Worm (Caenorhabditis elegans) whole organism, L4 larva: ENCODE data around the gene serp-1.2.

ENCODE experiments used
- F44E2.7 ChIP-seq: fragments of 200-800 bp; sonication (Bioruptor generic); IDR thresholded peaks from 2 replicates; pipeline ENCODE4 v2.1.2; 2022; ENCODE audit warnings: missing genetic modification characterization, missing compliant biosample characterization
- R02D3.7 ChIP-seq: fragments of 150-350 bp; sonication (generic microtip); optimal IDR thresholded peaks from 3 replicates; lab custom pipeline; 2014; ENCODE audit warnings: missing biosample characterization, missing genetic modification characterization
- Y5F2A.4 ChIP-seq: fragments of 200-800 bp; sonication (Bioruptor generic); optimal IDR thresholded peaks from 2 replicates; lab custom pipeline; 2018; ENCODE audit warnings: mild to moderate bottlenecking, missing genetic modification characterization, missing compliant biosample characterization
- ZK546.5 ChIP-seq, 2 experiments: sonication (generic microtip); optimal IDR thresholded peaks; 2 replicates each; lab custom pipeline; 2017; ENCODE audit warnings: missing biosample characterization in 2 of 2, missing genetic modification characterization in 2 of 2
- aly-2 ChIP-seq: sonication (generic microtip); optimal IDR thresholded peaks from 2 replicates; lab custom pipeline; 2018; ENCODE audit warnings: missing biosample characterization, missing genetic modification characterization
- ama-1 ChIP-seq: fragments of 150-350 bp; optimal IDR thresholded peaks from 2 replicates; lab custom pipeline; 2014; ENCODE audit warnings: inconsistent platforms, mixed read lengths
- attf-4 ChIP-seq: sonication (generic microtip); optimal IDR thresholded peaks from 3 replicates; lab custom pipeline; 2017; ENCODE audit warnings: missing biosample characterization, missing genetic modification characterization
- ceh-20 ChIP-seq: fragments of 200-800 bp; sonication (Bioruptor generic); IDR thresholded peaks from 2 replicates; pipeline ENCODE4 v1.3.6; 2022; ENCODE audit warnings: missing genetic modification reagents, missing genetic modification characterization, missing compliant biosample characterization
- ceh-28 ChIP-seq: fragments of 150-350 bp; optimal IDR thresholded peaks from 2 replicates; lab custom pipeline; 2014; ENCODE audit warnings: missing biosample characterization, missing genetic modification reagents, missing genetic modification characterization
- daf-12 ChIP-seq: fragments of 150-350 bp; optimal IDR thresholded peaks from 2 replicates; lab custom pipeline; 2014; ENCODE audit warnings: missing biosample characterization, missing genetic modification reagents, missing genetic modification characterization
- daf-8 ChIP-seq: fragments of 200-800 bp; sonication (Bioruptor generic); IDR thresholded peaks from 2 replicates; pipeline ENCODE4 v1.3.6; 2022; ENCODE audit warnings: missing genetic modification characterization, missing compliant biosample characterization
- dve-1 ChIP-seq: sonication (generic microtip); optimal IDR thresholded peaks from 2 replicates; lab custom pipeline; 2017; ENCODE audit warnings: antibody characterized with exemption, mild to moderate bottlenecking, missing genetic modification characterization, missing compliant biosample characterization; ENCODE audit not compliant: insufficient read depth
- jun-1 ChIP-seq: fragments of 150-350 bp; optimal IDR thresholded peaks from 2 replicates; lab custom pipeline; 2014; ENCODE audit warnings: missing biosample characterization, missing genetic modification reagents, missing genetic modification characterization
- lin-29 ChIP-seq: fragments of 200-800 bp; sonication (Bioruptor generic); IDR thresholded peaks from 2 replicates; pipeline ENCODE4 v1.3.6; 2022; ENCODE audit warnings: missing genetic modification reagents, missing genetic modification characterization, missing compliant biosample characterization
- lin-38 ChIP-seq: fragments of 200-800 bp; sonication (Bioruptor generic); IDR thresholded peaks from 2 replicates; pipeline ENCODE4 v1.3.6; 2022; ENCODE audit warnings: missing genetic modification reagents, missing genetic modification characterization, missing compliant biosample characterization
- madf-5 ChIP-seq, 2 experiments: fragments of 200-800 bp; sonication (Bioruptor generic); IDR thresholded peaks; 2 replicates each; pipeline ENCODE4 v1.3.6; 2022; ENCODE audit warnings: missing compliant biosample characterization in 2 of 2, missing genetic modification characterization in 2 of 2
- mdt-29 ChIP-seq: fragments of 200-800 bp; sonication (Bioruptor generic); IDR thresholded peaks from 2 replicates; pipeline ENCODE4 v1.3.6; 2022; ENCODE audit warnings: missing genetic modification reagents, missing genetic modification characterization, missing compliant biosample characterization
- mep-1 ChIP-seq: fragments of 150-350 bp; sonication (generic microtip); optimal IDR thresholded peaks from 3 replicates; lab custom pipeline; 2014; ENCODE audit warnings: missing biosample characterization, missing genetic modification characterization
- nhr-10 ChIP-seq: fragments of 150-350 bp; optimal IDR thresholded peaks from 2 replicates; lab custom pipeline; 2014; ENCODE audit warnings: missing biosample characterization, missing genetic modification characterization
- nhr-237 ChIP-seq: sonication (generic microtip); optimal IDR thresholded peaks from 2 replicates; lab custom pipeline; 2017; ENCODE audit warnings: missing biosample characterization, missing genetic modification characterization
- nhr-25 ChIP-seq: sonication (generic microtip); optimal IDR thresholded peaks from 2 replicates; lab custom pipeline; 2017; ENCODE audit warnings: missing genetic modification characterization, mild to moderate bottlenecking, missing compliant biosample characterization, antibody characterized with exemption, moderate library complexity, borderline replicate concordance; ENCODE audit not compliant: insufficient read depth
- nhr-28 ChIP-seq: fragments of 150-350 bp; optimal IDR thresholded peaks from 2 replicates; lab custom pipeline; 2014; ENCODE audit warnings: missing biosample characterization, missing genetic modification characterization
- nhr-41 ChIP-seq: fragments of 200-800 bp; sonication (Bioruptor generic); IDR thresholded peaks from 2 replicates; pipeline ENCODE4 v1.3.6; 2022; ENCODE audit warnings: missing genetic modification reagents, missing genetic modification characterization, missing compliant biosample characterization
- nhr-42 ChIP-seq: fragments of 200-800 bp; sonication (Bioruptor generic); IDR thresholded peaks from 2 replicates; pipeline ENCODE4 v1.3.6; 2022; ENCODE audit warnings: missing genetic modification characterization, missing compliant biosample characterization
- nhr-6 ChIP-seq: fragments of 150-350 bp; optimal IDR thresholded peaks from 2 replicates; lab custom pipeline; 2014; ENCODE audit warnings: missing biosample characterization, missing genetic modification characterization
- rbr-2 ChIP-seq: sonication (generic microtip); optimal IDR thresholded peaks from 2 replicates; lab custom pipeline; 2016; ENCODE audit warnings: missing genotype, missing genetic modification characterization, missing compliant biosample characterization
- saeg-2 ChIP-seq: fragments of 200-800 bp; sonication (Bioruptor generic); IDR thresholded peaks from 2 replicates; pipeline ENCODE4 v1.3.6; 2022; ENCODE audit warnings: missing genetic modification reagents, missing genetic modification characterization, missing compliant biosample characterization
- snpc-4 ChIP-seq: fragments of 150-350 bp; optimal IDR thresholded peaks from 2 replicates; lab custom pipeline; 2014; ENCODE audit warnings: missing biosample characterization, missing genetic modification characterization
- unc-62 ChIP-seq, 3 experiments: fragments of 150-350 bp in 1 of 3; sonication (generic microtip); optimal IDR thresholded peaks in 2 of 3; peaks in 1 of 3; 1 replicate in 1 of 3; 2 replicates in 2 of 3; lab custom pipeline; 2014 to 2017; ENCODE audit warnings: missing biosample characterization in 3 of 3, missing genetic modification characterization in 3 of 3, missing genetic modification reagents in 3 of 3, missing genotype in 1 of 3
- zag-1 ChIP-seq: fragments of 150-350 bp; optimal IDR thresholded peaks from 2 replicates; lab custom pipeline; 2014; ENCODE audit warnings: missing biosample characterization, missing genetic modification characterization
- zfp-3 ChIP-seq: fragments of 200-800 bp; sonication (Bioruptor generic); conservative IDR thresholded peaks from 2 replicates; pipeline ENCODE4 v1.3.6; 2022; ENCODE audit warnings: missing genetic modification reagents, missing genetic modification characterization, missing compliant biosample characterization
- zip-11 ChIP-seq: fragments of 200-800 bp; sonication (Bioruptor generic); IDR thresholded peaks from 2 replicates; pipeline ENCODE4 v1.3.6; 2022; ENCODE audit warnings: missing genetic modification characterization, missing compliant biosample characterization
- ztf-11 ChIP-seq: fragments of 150-350 bp; optimal IDR thresholded peaks from 2 replicates; lab custom pipeline; 2014; ENCODE audit warnings: missing biosample characterization, missing genetic modification characterization
- ztf-7 ChIP-seq: fragments of 150-350 bp; optimal IDR thresholded peaks from 2 replicates; lab custom pipeline; 2014; ENCODE audit warnings: missing biosample characterization, missing genetic modification characterization

The serp-1.2 gene

DNA sequence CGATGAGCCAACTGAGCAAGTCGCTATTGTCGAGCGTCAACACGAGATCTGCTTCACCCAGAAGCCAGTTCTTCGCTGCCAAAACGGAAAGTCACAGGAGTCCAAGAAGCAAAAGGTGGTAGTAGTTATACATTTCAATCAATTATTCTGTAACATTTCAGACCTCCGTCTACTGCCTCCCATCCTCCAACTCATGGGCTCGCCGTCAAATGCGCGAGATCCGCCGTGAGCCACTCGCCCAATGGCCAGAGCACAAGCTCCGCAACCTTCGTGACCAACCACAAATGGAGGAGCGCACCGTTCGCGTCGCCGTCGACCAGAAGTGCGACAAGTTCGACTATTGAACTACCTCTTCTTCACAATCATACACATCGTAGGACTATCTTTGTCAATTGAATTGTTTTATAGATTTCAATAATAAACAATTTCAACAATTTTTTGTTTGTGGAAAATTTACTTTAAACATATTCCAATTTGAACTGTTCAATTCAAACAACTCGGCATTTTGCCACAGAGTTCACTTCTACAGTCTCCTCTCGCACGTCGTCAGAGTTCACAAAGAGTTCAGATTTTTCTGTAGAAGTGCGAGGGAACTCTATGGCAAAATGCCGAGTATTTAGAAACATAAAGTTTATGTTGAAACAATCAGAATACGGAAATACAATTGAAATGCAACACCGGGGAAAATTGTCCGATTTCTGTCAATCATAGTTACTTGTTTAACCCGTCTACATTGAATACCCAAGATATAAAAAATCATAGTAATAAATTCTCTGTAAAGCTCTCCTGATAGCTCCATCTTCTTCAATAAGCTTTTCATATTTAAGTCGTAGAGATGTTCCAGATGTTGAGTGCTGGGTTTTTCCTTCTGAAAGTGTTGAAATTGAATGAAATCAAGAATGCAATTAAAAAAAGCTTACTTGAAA lies 40.8 kb downstream of the serp-1.2 start (continued):
- TF ChIP-seq rbr-2 (no peak), daf-8 (GFP tag; lab: Robert Waterston, UW) (no peak), lin-38 (GFP tag; lab: Robert Waterston, UW) (peak; percentile 43; the same call in 1 of the 2 replicates), nhr-237 (no peak), ztf-7 (tag; lab: Kevin White, UChicago) (no peak), ama-1 (no peak), nhr-6 (tag; lab: Kevin White, UChicago) (no peak)

DNA sequence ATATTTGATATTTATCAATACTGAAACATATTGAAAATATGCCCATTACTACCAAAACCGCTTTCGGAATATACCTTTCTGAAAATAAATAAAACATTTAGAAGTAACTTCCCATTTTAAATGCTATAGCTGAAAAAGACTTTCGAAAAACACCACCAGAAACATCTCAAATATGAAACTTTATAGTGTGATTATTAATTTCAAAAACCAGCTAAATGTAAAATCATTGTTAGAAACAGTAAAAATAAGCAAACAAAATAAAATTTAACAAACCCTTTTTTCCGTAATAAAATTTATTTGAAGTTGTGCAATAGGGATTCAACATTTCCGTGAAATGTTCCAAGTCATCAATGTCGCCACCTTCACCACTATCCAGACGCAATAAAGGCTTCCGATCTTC lies 42.5 kb downstream of the serp-1.2 start, which contains the start of the genes K07H8.5 and K07H8.8:
Gene K07H8.5, plus strand, starts transcription at position 301 of the 400 bp plus-strand sequence.
Gene K07H8.8, minus strand, starts transcription at position 389 of the 400 bp plus-strand sequence.
- TF ChIP-seq aly-2 (tag; lab: Kevin White, UChicago) (no peak), madf-5 (GFP tag; IDR thresholded peaks at IDR 0.05; lab: Robert Waterston, UW) (no peak), ZK546.5 (tag; optimal IDR thresholded peaks at IDR 0.05; lab: Kevin White, UChicago) (no peak), mdt-29 (no peak), jun-1 (tag; lab: Kevin White, UChicago) (no peak), nhr-42 (GFP tag; lab: Robert Waterston, UW) (no peak), dve-1 (no peak), nhr-41 (GFP tag; lab: Robert Waterston, UW) (no peak), snpc-4 (tag; lab: Kevin White, UChicago) (no peak), zip-11 (GFP tag; lab: Robert Waterston, UW) (no peak), F44E2.7 (GFP tag; lab: Robert Waterston, UW) (no peak), lin-29 (GFP tag; lab: Robert Waterston, UW) (no peak), Y5F2A.4 (no peak), attf-4 (tag; lab: Kevin White, UChicago) (no peak), nhr-28 (tag; lab: Kevin White, UChicago) (no peak), saeg-2 (no peak), ztf-11 (no peak)

DNA sequence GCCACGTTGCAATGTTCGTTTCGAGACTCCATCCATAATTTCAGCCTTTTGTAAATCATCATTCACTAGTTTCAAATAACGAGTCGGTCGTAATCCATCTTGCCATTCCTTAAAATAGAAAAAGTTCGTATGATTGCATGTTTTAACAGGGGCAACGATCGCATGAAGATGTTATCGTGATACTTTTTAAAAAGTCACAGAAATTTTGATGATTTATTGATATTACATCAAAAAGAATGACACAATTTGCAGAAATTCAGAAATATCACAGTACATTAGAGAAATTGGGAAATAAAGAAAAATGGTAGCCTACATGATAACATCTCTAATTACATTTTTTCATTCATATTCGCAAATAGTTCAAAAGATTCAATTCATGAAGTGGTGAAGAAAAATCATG lies 47.9 kb downstream of the serp-1.2 start:
- TF ChIP-seq nhr-28 (tag; lab: Kevin White, UChicago) (peak; percentile 49), ceh-20 (GFP tag; lab: Robert Waterston, UW) (no peak), unc-62 (GFP tag; optimal IDR thresholded peaks at IDR 0.05 in 1 of 2; lab: Kevin White, UChicago) (peak in 1 of 2 experiments; percentile 88), unc-62 (tag; optimal IDR thresholded peaks at IDR 0.05; lab: Kevin White, UChicago) (no peak)

DNA sequence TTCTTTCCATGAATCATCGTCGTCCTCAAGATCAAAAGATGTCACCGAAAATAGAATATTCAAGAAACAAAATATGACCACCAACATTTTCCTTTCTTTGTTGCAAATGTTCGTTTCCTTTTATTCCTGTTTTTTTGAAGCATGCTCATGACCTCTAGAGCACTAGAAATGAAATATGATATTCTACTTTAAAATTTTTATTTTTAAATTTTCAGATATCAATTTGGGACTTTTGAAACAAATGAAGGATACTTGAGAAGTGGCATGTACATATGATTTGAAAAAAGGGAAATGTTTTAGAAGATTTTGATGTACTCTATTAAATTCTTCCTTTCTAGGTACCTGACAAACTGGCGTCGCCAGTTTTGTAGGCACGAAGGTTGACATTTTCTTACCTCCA lies 49.8 kb downstream of the serp-1.2 start, which contains the start of gene K07H8.11:
Gene K07H8.11, minus strand, starts transcription at position 101 of the 400 bp plus-strand sequence.
- TF ChIP-seq daf-12 (tag; lab: Kevin White, UChicago) (no peak), ceh-28 (tag; lab: Kevin White, UChicago) (no peak), R02D3.7 (tag; lab: Kevin White, UChicago) (no peak), zag-1 (tag; lab: Kevin White, UChicago) (no peak), nhr-10 (tag; lab: Kevin White, UChicago) (no peak), nhr-6 (tag; lab: Kevin White, UChicago) (no peak), mep-1 (tag; lab: Kevin White, UChicago) (no peak), nhr-25 (tag; lab: Kevin White, UChicago) (no peak), zfp-3 (GFP tag; lab: Robert Waterston, UW) (no peak), mdt-29 (no peak)
- TF ChIP-seq, all 104 proteins: peak for 0
